Worm (Caenorhabditis elegans) whole organism, late embryonic: ENCODE results near the gene T28C12.6.

Experiments used
- C38D4.7 ChIP-seq: fragments of 200-800 bp; sonication (Bioruptor generic); optimal IDR thresholded peaks from 2 replicates; lab custom pipeline; 2018; ENCODE audit warnings: mild to moderate bottlenecking, missing genetic modification characterization, moderate library complexity, missing compliant biosample characterization
- F13H6.1 ChIP-seq: sonication (generic microtip); optimal IDR thresholded peaks from 2 replicates; lab custom pipeline; 2016; ENCODE audit warnings: missing genetic modification characterization, missing compliant biosample characterization
- T23F11.4 ChIP-seq: fragments of 200-800 bp; sonication (Bioruptor generic); optimal IDR thresholded peaks from 2 replicates; lab custom pipeline; 2018; ENCODE audit warnings: mild to moderate bottlenecking, missing genetic modification characterization, missing compliant biosample characterization
- Y22D7AL.16 ChIP-seq: sonication (generic microtip); optimal IDR thresholded peaks from 2 replicates; lab custom pipeline; 2016; ENCODE audit warnings: missing genetic modification characterization, missing compliant biosample characterization
- ahr-1 ChIP-seq: sonication (generic microtip); optimal IDR thresholded peaks from 2 replicates; lab custom pipeline; 2016; ENCODE audit warnings: missing genetic modification characterization, missing compliant biosample characterization
- ceh-19 ChIP-seq: fragments of 200-800 bp; sonication (Bioruptor generic); optimal IDR thresholded peaks from 2 replicates; lab custom pipeline; 2018; ENCODE audit warnings: mild to moderate bottlenecking, missing genetic modification characterization, missing compliant biosample characterization
- ceh-2 ChIP-seq: sonication (generic microtip); optimal IDR thresholded peaks from 2 replicates; lab custom pipeline; 2016; ENCODE audit warnings: missing genotype, missing genetic modification characterization, missing compliant biosample characterization
- ceh-45 ChIP-seq: fragments of 200-800 bp; sonication (Bioruptor generic); IDR thresholded peaks from 2 replicates; pipeline ENCODE4 v1.3.6; 2022; ENCODE audit warnings: missing genetic modification reagents, missing genetic modification characterization, missing compliant biosample characterization
- ceh-48 ChIP-seq: sonication (generic microtip); optimal IDR thresholded peaks from 2 replicates; lab custom pipeline; 2016; ENCODE audit warnings: missing genetic modification characterization, inconsistent platforms, missing compliant biosample characterization
- ceh-9 ChIP-seq: sonication (generic microtip); optimal IDR thresholded peaks from 2 replicates; lab custom pipeline; 2016; ENCODE audit warnings: mild to moderate bottlenecking, missing genetic modification characterization, inconsistent platforms, missing compliant biosample characterization
- che-1 ChIP-seq: sonication (generic microtip); optimal IDR thresholded peaks from 2 replicates; lab custom pipeline; 2016; ENCODE audit warnings: mild to moderate bottlenecking, missing genetic modification characterization, missing compliant biosample characterization
- dve-1 ChIP-seq: sonication (generic microtip); optimal IDR thresholded peaks from 2 replicates; lab custom pipeline; 2017; ENCODE audit warnings: antibody characterized with exemption, mild to moderate bottlenecking, missing genetic modification characterization, missing compliant biosample characterization
- elt-4 ChIP-seq: sonication (generic microtip); optimal IDR thresholded peaks from 2 replicates; lab custom pipeline; 2016; ENCODE audit warnings: missing genetic modification characterization, missing compliant biosample characterization
- ets-4 ChIP-seq: sonication (generic microtip); optimal IDR thresholded peaks from 2 replicates; lab custom pipeline; 2016; ENCODE audit warnings: missing genetic modification characterization, missing compliant biosample characterization
- fkh-10 ChIP-seq: fragments of 150-350 bp; optimal IDR thresholded peaks from 2 replicates; lab custom pipeline; 2014; ENCODE audit warnings: missing biosample characterization, missing genetic modification reagents, missing genetic modification characterization
- gmeb-2 ChIP-seq: sonication (generic microtip); optimal IDR thresholded peaks from 2 replicates; lab custom pipeline; 2016; ENCODE audit warnings: missing genetic modification characterization, inconsistent platforms, missing compliant biosample characterization
- hlh-15 ChIP-seq: sonication (generic microtip); optimal IDR thresholded peaks from 2 replicates; lab custom pipeline; 2016; ENCODE audit warnings: missing genetic modification characterization, missing compliant biosample characterization
- hlh-30 ChIP-seq: sonication (generic microtip); optimal IDR thresholded peaks from 2 replicates; lab custom pipeline; 2017; ENCODE audit warnings: antibody characterized with exemption, missing genetic modification characterization, missing compliant biosample characterization; ENCODE audit not compliant: insufficient read depth
- hlh-8 ChIP-seq: sonication (generic microtip); optimal IDR thresholded peaks from 2 replicates; lab custom pipeline; 2016; ENCODE audit warnings: missing genotype, missing genetic modification characterization, missing compliant biosample characterization
- lim-6 ChIP-seq: sonication (generic microtip); optimal IDR thresholded peaks from 2 replicates; lab custom pipeline; 2016; ENCODE audit warnings: missing genetic modification characterization, missing compliant biosample characterization
- lin-11 ChIP-seq: fragments of 200-800 bp; sonication (Bioruptor generic); optimal IDR thresholded peaks from 2 replicates; lab custom pipeline; 2018; ENCODE audit warnings: mild to moderate bottlenecking, missing genetic modification characterization, missing compliant biosample characterization
- madf-2 ChIP-seq: sonication (generic microtip); optimal IDR thresholded peaks from 2 replicates; lab custom pipeline; 2017; ENCODE audit warnings: missing genetic modification characterization, missing compliant biosample characterization
- nhr-232 ChIP-seq: sonication (generic microtip); optimal IDR thresholded peaks from 2 replicates; lab custom pipeline; 2016; ENCODE audit warnings: missing genetic modification characterization, missing compliant biosample characterization
- pag-3 ChIP-seq: sonication (generic microtip); optimal IDR thresholded peaks from 2 replicates; lab custom pipeline; 2016; ENCODE audit warnings: missing compliant biosample characterization, missing genetic modification characterization, borderline replicate concordance
- pat-9 ChIP-seq: fragments of 200-800 bp; sonication (Bioruptor generic); optimal IDR thresholded peaks from 2 replicates; lab custom pipeline; 2018; ENCODE audit warnings: mild to moderate bottlenecking, missing genetic modification characterization, moderate library complexity, missing compliant biosample characterization
- pha-2 ChIP-seq: sonication (generic microtip); optimal IDR thresholded peaks from 2 replicates; lab custom pipeline; 2017; ENCODE audit warnings: mild to moderate bottlenecking, missing genetic modification characterization, missing compliant biosample characterization
- pha-4 ChIP-seq: fragments of 150-350 bp; optimal IDR thresholded peaks from 2 replicates; lab custom pipeline; 2018; ENCODE audit warnings: missing biosample characterization, missing genetic modification reagents, missing genetic modification characterization
- pros-1 ChIP-seq: fragments of 150-350 bp; optimal IDR thresholded peaks from 2 replicates; lab custom pipeline; 2014; ENCODE audit warnings: missing biosample characterization, missing genetic modification reagents, missing genetic modification characterization
- ref-2 ChIP-seq: sonication (generic microtip); optimal IDR thresholded peaks from 2 replicates; lab custom pipeline; 2016; ENCODE audit warnings: missing genetic modification characterization, missing compliant biosample characterization
- rnt-1 ChIP-seq: sonication (generic microtip); optimal IDR thresholded peaks from 2 replicates; lab custom pipeline; 2016; ENCODE audit warnings: missing genetic modification characterization, missing compliant biosample characterization
- sox-2 ChIP-seq: fragments of 200-800 bp; sonication (Bioruptor generic); IDR thresholded peaks from 2 replicates; pipeline ENCODE4 v1.3.6; 2022; ENCODE audit warnings: missing genetic modification reagents, missing genetic modification characterization, missing compliant biosample characterization
- tbx-2 ChIP-seq: sonication (generic microtip); optimal IDR thresholded peaks from 2 replicates; lab custom pipeline; 2016; ENCODE audit warnings: missing genetic modification characterization, missing compliant biosample characterization
- tbx-7 ChIP-seq: sonication (generic microtip); optimal IDR thresholded peaks from 2 replicates; lab custom pipeline; 2016; ENCODE audit warnings: missing genotype, missing genetic modification characterization, missing compliant biosample characterization
- unc-3 ChIP-seq, 2 experiments: fragments of 200-800 bp in 1 of 2; sonication (Bioruptor generic) in 1 of 2; sonication (generic microtip) in 1 of 2; conservative IDR thresholded peaks in 1 of 2; optimal IDR thresholded peaks in 1 of 2; 2 replicates each; pipeline versions ENCODE4 v1.3.6 to Lab custom; 2016 to 2022; ENCODE audit warnings: missing compliant biosample characterization in 2 of 2, missing genetic modification characterization in 2 of 2, missing genetic modification reagents in 1 of 2
- unc-55 ChIP-seq: sonication (generic microtip); optimal IDR thresholded peaks from 2 replicates; lab custom pipeline; 2017; ENCODE audit warnings: missing biosample characterization, missing genetic modification reagents, missing genetic modification characterization
- ztf-16 ChIP-seq: sonication (generic microtip); optimal IDR thresholded peaks from 2 replicates; lab custom pipeline; 2017; ENCODE audit warnings: missing genetic modification characterization, missing compliant biosample characterization

T28C12.6 gene

DNA sequence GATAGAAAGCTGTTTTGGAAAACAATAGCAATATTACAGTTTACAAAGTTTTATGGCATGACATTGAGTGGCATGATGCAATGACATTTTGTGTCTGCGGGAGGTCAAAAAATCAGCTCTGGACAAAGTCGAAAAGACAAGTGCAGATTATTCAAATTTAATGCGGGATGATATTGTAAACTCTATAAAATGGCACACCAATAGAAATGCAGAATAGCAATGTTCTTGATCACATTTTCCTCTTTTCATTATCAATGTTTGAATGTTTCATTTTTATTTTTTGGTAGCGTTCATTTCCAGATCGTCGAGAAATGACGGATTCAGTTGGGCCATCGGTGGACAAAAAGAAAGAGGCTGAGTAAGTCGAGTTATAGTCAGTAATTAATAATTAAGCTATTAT lies 7.0 kb downstream of the T28C12.6 start, which contains the start of gene T28C12.2:
TSS of gene T28C12.2 (plus strand) at position 301 of the 400 bp plus-strand sequence.
- no peak for TF ChIP-seq ceh-2 (tag; lab: Kevin White, UChicago)
- TF ChIP-seq dve-1 (tag; lab: Kevin White, UChicago) = no peak
- TF ChIP-seq, all 69 proteins: peak for 0

DNA sequence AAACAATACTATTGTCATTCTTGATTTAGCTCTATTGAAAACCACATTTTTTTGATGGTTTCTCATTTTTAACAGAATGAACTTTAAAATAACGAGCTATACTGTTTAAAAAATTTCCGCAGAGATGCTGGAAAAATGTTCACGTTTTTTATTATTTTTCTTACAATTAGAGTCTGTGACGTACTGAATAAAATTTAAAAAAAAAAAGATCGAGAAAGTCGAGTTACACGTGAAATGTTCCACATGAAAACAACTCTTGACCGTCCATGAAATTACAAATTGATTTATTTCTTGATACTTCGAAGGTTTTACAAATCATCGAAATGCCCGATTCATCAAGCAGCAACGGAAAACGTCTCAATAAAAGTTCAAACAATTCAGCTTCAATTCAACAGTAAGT lies 8.9 kb downstream of the T28C12.6 start, which contains the start of gene fbxa-202:
TSS of gene fbxa-202 (plus strand) at position 301 of the 400 bp plus-strand sequence.
- TF ChIP-seq che-1 (tag; lab: Kevin White, UChicago) = no peak
- no peak for TF ChIP-seq hlh-15 (tag; lab: Kevin White, UChicago)
- no peak for TF ChIP-seq tbx-2
- no peak for TF ChIP-seq elt-4 (tag; lab: Kevin White, UChicago)
- no peak for TF ChIP-seq ztf-16 (tag; lab: Kevin White, UChicago)
- TF ChIP-seq ceh-45 (GFP tag; lab: Robert Waterston, UW) = no peak
- TF ChIP-seq C38D4.7 (GFP tag; lab: Kevin White, UChicago) = no peak
- no peak for TF ChIP-seq lim-6
- TF ChIP-seq ceh-19 = no peak
- TF ChIP-seq gmeb-2 (tag; lab: Kevin White, UChicago) = no peak
- TF ChIP-seq sox-2 = no peak
- TF ChIP-seq ets-4 (tag; lab: Kevin White, UChicago) = no peak
- TF ChIP-seq pag-3 (tag; lab: Kevin White, UChicago) = no peak
- TF ChIP-seq rnt-1 = no peak
- no peak for TF ChIP-seq tbx-7 (tag; lab: Kevin White, UChicago)
- no peak for TF ChIP-seq ref-2
- no peak for TF ChIP-seq T23F11.4 (GFP tag; lab: Kevin White, UChicago)

ce11 chrV:6326394-6326793 lies 9.5 kb downstream of the T28C12.6 start:
- TF ChIP-seq lin-11 (tag; lab: Kevin White, UChicago) = no peak
- no peak for TF ChIP-seq Y22D7AL.16 (tag; lab: Kevin White, UChicago)
- TF ChIP-seq pat-9 (tag; lab: Kevin White, UChicago) = no peak
- no peak for TF ChIP-seq pros-1 (tag; lab: Kevin White, UChicago)
- TF ChIP-seq ceh-9 = no peak
- no peak for TF ChIP-seq lim-6

ce11 chrV:6323602-6324001 lies 12.3 kb downstream of the T28C12.6 start:
- TF ChIP-seq ahr-1 (tag; lab: Kevin White, UChicago) (no peak), ceh-48 (tag; lab: Kevin White, UChicago) (no peak), ceh-19 (no peak), tbx-2 (no peak), unc-3 (GFP tag; conservative IDR thresholded peaks at IDR 0.05; lab: Robert Waterston, UW) (no peak), unc-3 (tag; optimal IDR thresholded peaks at IDR 0.05; lab: Kevin White, UChicago) (no peak), pha-4 (tag; lab: Kevin White, UChicago) (no peak), pha-2 (tag; lab: Kevin White, UChicago) (no peak), F13H6.1 (no peak), hlh-30 (tag; lab: Kevin White, UChicago) (no peak), hlh-8 (tag; lab: Kevin White, UChicago) (no peak), elt-4 (tag; lab: Kevin White, UChicago) (no peak), nhr-232 (tag; lab: Kevin White, UChicago) (no peak), ceh-9 (no peak), madf-2 (tag; lab: Kevin White, UChicago) (no peak), fkh-10 (GFP tag; lab: Kevin White, UChicago) (no peak), unc-55 (no peak), hlh-15 (tag; lab: Kevin White, UChicago) (no peak), T23F11.4 (GFP tag; lab: Kevin White, UChicago) (no peak)
- TF ChIP-seq, all 69 proteins: peak for 0
